Fruit fly (Drosophila melanogaster): ENCODE measurements around the gene hep.
A peak's percentile ranks its signal among the peaks of the same experiment; 100 is the strongest.

hep gene

dm6 chrX:13112238-13112829 is 22.1 kb upstream of the hep start, which contains the start of gene Chpf (continued):
- TF ChIP-seq Six4 (GFP tag; optimal IDR thresholded peaks at IDR 0.05) (no peak), cas (GFP tag; IDR thresholded peaks at IDR 0.05) (no peak), Max (GFP tag; optimal IDR thresholded peaks at IDR 0.05) (no peak), disco-r (GFP tag; optimal IDR thresholded peaks at IDR 0.05) (no peak), CG5953 (GFP tag; IDR thresholded peaks at IDR 0.05) (no peak), CG10543 (GFP tag; optimal IDR thresholded peaks at IDR 0.05) (no peak), CG16863 (GFP tag; optimal IDR thresholded peaks at IDR 0.05) (no peak), eve (GFP tag; optimal IDR thresholded peaks at IDR 0.05) (no peak), ind (GFP tag; optimal IDR thresholded peaks at IDR 0.05) (no peak), NK7.1 (GFP tag; optimal IDR thresholded peaks at IDR 0.05) (peak; percentile 9), CG4404 (GFP tag; IDR thresholded peaks at IDR 0.05) (no peak), Ssrp (tag; optimal IDR thresholded peaks at IDR 0.05) (no peak), CG15601 (tag; optimal IDR thresholded peaks at IDR 0.05) (no peak), tio (GFP tag; optimal IDR thresholded peaks at IDR 0.05) (no peak), slp2 (GFP tag; optimal IDR thresholded peaks at IDR 0.05) (no peak), NfI (GFP tag; optimal IDR thresholded peaks at IDR 0.05) (no peak), CG3281 (GFP tag; optimal IDR thresholded peaks at IDR 0.05) (no peak), ranshi (GFP tag; IDR thresholded peaks at IDR 0.05) (no peak), jumu (GFP tag; optimal IDR thresholded peaks at IDR 0.05) (no peak), Dp (GFP tag; optimal IDR thresholded peaks at IDR 0.05) (peak; percentile 70), B-H1 (GFP tag; IDR thresholded peaks at IDR 0.05) (no peak), Taf1 (GFP tag; IDR thresholded peaks at IDR 0.05) (no peak), nerfin-1 (tag; optimal IDR thresholded peaks at IDR 0.05) (no peak), ftz-f1 (GFP tag; optimal IDR thresholded peaks at IDR 0.05) (no peak), tna (GFP tag; IDR thresholded peaks at IDR 0.05; ENCODE audit: partially characterized antibody) (peak; percentile 71), Meics (GFP tag; optimal IDR thresholded peaks at IDR 0.05) (no peak), CG10366 (GFP tag; IDR thresholded peaks at IDR 0.05) (no peak), mam (GFP tag; optimal IDR thresholded peaks at IDR 0.05) (peak; percentile 27)

- TF ChIP-seq C15 (GFP tag; IDR thresholded peaks at IDR 0.05) = no peak
- peak; percentile 38; the same call in 1 of the 2 replicates for TF ChIP-seq CG10321 (GFP tag; IDR thresholded peaks at IDR 0.05)
- TF ChIP-seq scrt (GFP tag; optimal IDR thresholded peaks at IDR 0.05) = peak; percentile 61
- TF ChIP-seq kah (GFP tag; optimal IDR thresholded peaks at IDR 0.05) = peak; percentile 96
- TF ChIP-seq Trl (optimal IDR thresholded peaks at IDR 0.05) = peak; percentile 56 to 68
- no peak for TF ChIP-seq Trl (GFP tag; optimal IDR thresholded peaks at IDR 0.05)
- TF ChIP-seq kni (GFP tag; optimal IDR thresholded peaks at IDR 0.05) = peak; percentile 17
- TF ChIP-seq cg (GFP tag; optimal IDR thresholded peaks at IDR 0.05) = peak; percentile 59
- TF ChIP-seq nom (GFP tag; optimal IDR thresholded peaks at IDR 0.05) = peak; percentile 76
- peak; percentile 64 for TF ChIP-seq aop (GFP tag; IDR thresholded peaks at IDR 0.05)
- TF ChIP-seq CG32532 (GFP tag; IDR thresholded peaks at IDR 0.05) = 0 out of 2 replicates have a peak, but pooled peaks have one; percentile 5
- no peak for TF ChIP-seq CG18011 (GFP tag; optimal IDR thresholded peaks at IDR 0.05)
- peak; percentile 81 for TF ChIP-seq CG1832 (GFP tag; optimal IDR thresholded peaks at IDR 0.05)
- TF ChIP-seq prd (optimal IDR thresholded peaks at IDR 0.05) = no peak
- TF ChIP-seq prd (GFP tag; IDR thresholded peaks at IDR 0.05) = no peak
These were observed 21.6 kb upstream of the hep start for dm6 chrX:13111832-13112231.

All from whole organism, embryonic.